Worm (Caenorhabditis elegans) whole organism, mixed stage, embryonic: Measurements from ENCODE around the gene F44E5.1.
A peak's percentile ranks its signal among the peaks of the same experiment; 100 is the strongest.

ENCODE experiments used
- M03D4.4 ChIP-seq: sonication (generic microtip); optimal IDR thresholded peaks from 2 replicates; lab custom pipeline; 2017; ENCODE audit warnings: mild to moderate bottlenecking, missing genetic modification characterization, missing compliant biosample characterization
- bed-3 ChIP-seq: fragments of 200-800 bp; sonication (Bioruptor generic); optimal IDR thresholded peaks from 3 replicates; lab custom pipeline; 2018; ENCODE audit warnings: mild to moderate bottlenecking, missing genetic modification characterization, moderate library complexity, missing compliant biosample characterization
- blmp-1 ChIP-seq: fragments of 150-350 bp; optimal IDR thresholded peaks from 2 replicates; lab custom pipeline; 2014; ENCODE audit warnings: missing biosample characterization, missing genetic modification characterization
- ceh-39 ChIP-seq: fragments of 150-350 bp; optimal IDR thresholded peaks from 2 replicates; lab custom pipeline; 2014; ENCODE audit warnings: missing biosample characterization, missing genetic modification characterization
- ceh-43 ChIP-seq: fragments of 200-800 bp; sonication (Bioruptor generic); optimal IDR thresholded peaks from 2 replicates; lab custom pipeline; 2018; ENCODE audit warnings: mild to moderate bottlenecking, missing genetic modification characterization, moderate library complexity, missing compliant biosample characterization
- ceh-83 ChIP-seq: fragments of 200-800 bp; sonication (Bioruptor generic); optimal IDR thresholded peaks from 2 replicates; lab custom pipeline; 2018; ENCODE audit warnings: mild to moderate bottlenecking, missing genetic modification characterization, missing compliant biosample characterization
- cnd-1 ChIP-seq: fragments of 200-800 bp; sonication (Bioruptor generic); optimal IDR thresholded peaks from 2 replicates; lab custom pipeline; 2018; ENCODE audit warnings: mild to moderate bottlenecking, missing genetic modification characterization, missing compliant biosample characterization
- drap-1 ChIP-seq: fragments of 200-800 bp; sonication (Bioruptor generic); optimal IDR thresholded peaks from 3 replicates; lab custom pipeline; 2018; ENCODE audit warnings: mild to moderate bottlenecking, missing genetic modification characterization, missing compliant biosample characterization
- elt-3 ChIP-seq: fragments of 150-350 bp; optimal IDR thresholded peaks from 2 replicates; lab custom pipeline; 2014; ENCODE audit warnings: missing biosample characterization, missing genetic modification characterization
- hlh-1 ChIP-seq: fragments of 150-350 bp; optimal IDR thresholded peaks from 2 replicates; lab custom pipeline; 2014; ENCODE audit warnings: missing biosample characterization, missing genetic modification reagents, missing genetic modification characterization
- lin-13 ChIP-seq: fragments of 150-350 bp; optimal IDR thresholded peaks from 2 replicates; lab custom pipeline; 2014; ENCODE audit warnings: missing biosample characterization, missing genetic modification characterization
- lin-32 ChIP-seq: fragments of 200-800 bp; sonication (Bioruptor generic); optimal IDR thresholded peaks from 2 replicates; lab custom pipeline; 2018; ENCODE audit warnings: mild to moderate bottlenecking, missing genetic modification characterization, missing compliant biosample characterization
- lsy-2 ChIP-seq: fragments of 150-350 bp; optimal IDR thresholded peaks from 2 replicates; lab custom pipeline; 2014; ENCODE audit warnings: missing biosample characterization, missing genetic modification characterization
- mab-5 ChIP-seq: fragments of 150-350 bp; optimal IDR thresholded peaks from 2 replicates; lab custom pipeline; 2014; ENCODE audit warnings: missing biosample characterization, missing genetic modification characterization
- mep-1 ChIP-seq: fragments of 150-350 bp; optimal IDR thresholded peaks from 2 replicates; lab custom pipeline; 2017; ENCODE audit warnings: missing biosample characterization, missing genetic modification reagents, missing genetic modification characterization, inconsistent platforms
- nhr-2 ChIP-seq: fragments of 150-350 bp; optimal IDR thresholded peaks from 2 replicates; lab custom pipeline; 2014; ENCODE audit warnings: missing biosample characterization, missing genetic modification characterization
- nhr-237 ChIP-seq: fragments of 150-350 bp; optimal IDR thresholded peaks from 2 replicates; lab custom pipeline; 2014; ENCODE audit warnings: missing biosample characterization, missing genetic modification characterization
- nhr-28 ChIP-seq: fragments of 150-350 bp; optimal IDR thresholded peaks from 2 replicates; lab custom pipeline; 2014; ENCODE audit warnings: missing biosample characterization, missing genetic modification characterization
- nhr-76 ChIP-seq: sonication (generic microtip); optimal IDR thresholded peaks from 2 replicates; lab custom pipeline; 2017; ENCODE audit warnings: missing biosample characterization, missing genetic modification characterization
- pha-4 ChIP-seq: fragments of 150-350 bp; optimal IDR thresholded peaks from 2 replicates; lab custom pipeline; 2018; ENCODE audit warnings: missing biosample characterization, missing genetic modification reagents, missing genetic modification characterization
- sem-2 ChIP-seq: fragments of 200-800 bp; sonication (Bioruptor generic); optimal IDR thresholded peaks from 2 replicates; lab custom pipeline; 2018; ENCODE audit warnings: mild to moderate bottlenecking, missing genetic modification characterization, missing compliant biosample characterization
- sptf-1 ChIP-seq: sonication (generic microtip); optimal IDR thresholded peaks from 2 replicates; lab custom pipeline; 2017; ENCODE audit warnings: mild to moderate bottlenecking, missing genetic modification characterization, moderate library complexity, missing compliant biosample characterization
- tbx-8 ChIP-seq: fragments of 200-800 bp; sonication (Bioruptor generic); optimal IDR thresholded peaks from 2 replicates; lab custom pipeline; 2018; ENCODE audit warnings: mild to moderate bottlenecking, missing genetic modification characterization, moderate library complexity, missing compliant biosample characterization
- unc-62 ChIP-seq: fragments of 150-350 bp; optimal IDR thresholded peaks from 2 replicates; lab custom pipeline; 2014; ENCODE audit warnings: missing biosample characterization, missing genetic modification reagents, missing genetic modification characterization
- zip-8 ChIP-seq: fragments of 150-350 bp; optimal IDR thresholded peaks from 2 replicates; lab custom pipeline; 2014; ENCODE audit warnings: missing biosample characterization, missing genetic modification characterization
- ztf-11 ChIP-seq: fragments of 150-350 bp; optimal IDR thresholded peaks from 2 replicates; lab custom pipeline; 2014; ENCODE audit warnings: missing biosample characterization, missing genetic modification characterization

F44E5.1 gene

DNA sequence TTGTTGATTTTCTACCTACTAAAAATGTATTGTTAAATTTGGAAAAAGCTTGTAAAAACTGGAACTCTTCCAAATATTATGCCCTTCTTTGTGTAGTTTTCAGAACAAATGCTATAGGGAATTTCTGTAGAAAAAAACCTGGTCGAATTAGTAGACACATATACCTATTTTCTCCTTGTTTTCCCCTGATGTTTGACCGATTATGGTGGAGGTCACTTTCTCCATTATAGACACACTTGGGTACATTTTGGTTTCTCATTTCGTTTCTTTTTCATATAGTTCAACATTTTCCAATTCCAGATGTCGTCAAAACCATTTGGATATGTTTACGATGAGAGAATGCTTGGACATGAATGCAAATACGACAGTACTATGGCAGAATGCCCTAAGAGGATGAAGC, 24.4 kb upstream of the F44E5.1 start, which contains the start of gene hda-5:
Gene hda-5 (plus strand): TSS at position 301 of the 400 bp plus-strand sequence.
- no peak for TF ChIP-seq elt-3
- no peak for TF ChIP-seq lsy-2
- TF ChIP-seq, all 35 proteins: peak for 0

DNA sequence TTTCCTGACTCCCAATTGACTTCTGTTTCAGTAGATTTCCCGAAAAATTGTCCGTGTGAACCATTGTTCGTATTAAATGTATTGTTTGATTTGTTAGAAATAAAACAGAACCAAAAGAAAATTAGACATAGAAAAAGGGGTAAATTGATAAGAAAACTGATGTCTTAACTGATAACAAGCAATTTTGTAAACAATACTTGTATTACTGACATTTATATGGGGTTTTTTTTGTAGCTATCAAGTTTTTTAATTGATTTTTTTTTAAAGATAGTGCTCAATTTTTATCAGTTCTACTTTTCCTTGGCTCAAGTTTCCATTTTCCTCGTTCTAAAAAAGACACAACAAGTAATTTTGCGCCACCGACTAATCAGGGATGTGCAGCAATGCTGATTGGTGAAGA, 22.8 kb upstream of the F44E5.1 start:
- no peak for TF ChIP-seq M03D4.4 (tag; lab: Kevin White, UChicago)
- no peak for TF ChIP-seq nhr-237 (tag; lab: Kevin White, UChicago)
- TF ChIP-seq lin-32, result no peak

DNA sequence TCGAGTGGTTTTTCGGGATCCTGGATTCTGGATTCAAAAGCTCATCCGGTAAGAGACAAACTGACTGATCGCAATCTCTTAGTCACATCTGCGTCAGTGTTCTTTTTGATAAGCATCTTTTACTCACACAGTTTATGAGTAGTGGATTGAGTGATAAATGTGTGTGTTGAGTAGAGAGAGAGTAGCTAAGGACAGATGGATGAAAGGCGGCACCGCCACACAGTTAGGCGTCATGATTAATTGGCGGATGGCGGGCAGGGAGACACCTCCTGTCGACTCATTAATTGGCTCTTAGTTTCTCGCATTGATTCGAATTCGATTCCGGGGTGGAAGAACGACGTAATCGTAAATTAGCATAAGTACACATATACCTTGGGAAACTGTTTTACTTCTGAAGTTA, 20.0 kb upstream of the F44E5.1 start:
- TF ChIP-seq unc-62 (peak; percentile 26), hlh-1 (tag; lab: Kevin White, UChicago) (peak; percentile 37), nhr-2 (tag; lab: Kevin White, UChicago) (peak; percentile 1), cnd-1 (tag; lab: Kevin White, UChicago) (peak; percentile 56), lin-32 (no peak), mab-5 (tag; lab: Kevin White, UChicago) (no peak), ceh-83 (GFP tag; lab: Kevin White, UChicago) (no peak)

DNA sequence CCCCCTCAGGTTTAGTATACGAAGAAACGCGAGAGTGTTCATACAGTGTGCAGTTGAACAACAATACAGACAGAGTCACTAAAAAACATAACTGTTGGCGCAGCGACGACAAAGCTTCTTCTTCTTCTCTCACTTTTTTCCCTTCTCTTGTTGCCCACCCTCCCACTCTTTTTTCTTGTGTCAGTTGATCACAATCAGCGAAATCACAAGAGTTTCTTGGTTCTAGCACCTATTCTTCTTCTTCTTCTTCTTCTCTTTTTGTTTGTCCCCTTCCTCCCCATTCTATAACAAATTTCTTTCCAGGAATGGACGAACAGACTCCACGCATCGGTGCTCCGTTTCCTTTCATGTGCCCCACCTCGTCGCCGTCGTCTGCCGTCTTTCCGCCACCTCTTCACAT, 16.1 kb upstream of the F44E5.1 start, which contains the start of gene F43G6.4:
Gene F43G6.4 (plus strand): TSS at position 301 of the 400 bp plus-strand sequence.
- no peak for TF ChIP-seq nhr-76
- no peak for TF ChIP-seq mab-5 (tag; lab: Kevin White, UChicago)
- no peak for TF ChIP-seq sptf-1 (tag; lab: Kevin White, UChicago)
- TF ChIP-seq pha-4 (tag; lab: Kevin White, UChicago), result no peak
- no peak for TF ChIP-seq sem-2 (GFP tag; lab: Kevin White, UChicago)
- no peak for TF ChIP-seq bed-3 (GFP tag; lab: Kevin White, UChicago)
- no peak for TF ChIP-seq elt-3
- TF ChIP-seq ceh-43 (GFP tag; lab: Kevin White, UChicago), result no peak
- TF ChIP-seq M03D4.4 (tag; lab: Kevin White, UChicago), result no peak
- TF ChIP-seq blmp-1 (tag; lab: Kevin White, UChicago), result no peak
- no peak for TF ChIP-seq unc-62
- no peak for TF ChIP-seq drap-1 (GFP tag; lab: Kevin White, UChicago)
- no peak for TF ChIP-seq tbx-8 (GFP tag; lab: Kevin White, UChicago)
- no peak for TF ChIP-seq zip-8 (tag; lab: Kevin White, UChicago)

DNA sequence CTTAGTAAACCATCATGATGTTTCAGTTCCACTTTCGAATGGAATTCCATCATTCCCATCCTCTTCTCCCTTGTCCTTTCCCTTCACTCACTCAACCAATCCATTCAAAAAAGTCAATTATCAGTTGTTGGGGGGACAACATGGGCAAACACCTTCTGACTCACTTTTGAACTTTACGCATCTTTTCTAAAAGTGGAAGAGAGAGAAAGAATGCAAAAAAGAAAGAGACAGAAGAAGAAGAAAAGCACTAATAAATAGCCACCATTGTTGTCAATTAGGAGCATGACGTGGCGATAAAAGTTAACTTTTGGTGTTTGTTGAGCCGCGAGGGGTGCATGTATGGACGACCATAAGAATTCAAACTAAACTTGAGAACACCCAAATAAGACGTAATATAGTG, 13.7 kb upstream of the F44E5.1 start:
- TF ChIP-seq cnd-1 (tag; lab: Kevin White, UChicago) (no peak), lin-13 (tag; lab: Kevin White, UChicago) (no peak), ceh-83 (GFP tag; lab: Kevin White, UChicago) (no peak), blmp-1 (tag; lab: Kevin White, UChicago) (no peak), sptf-1 (tag; lab: Kevin White, UChicago) (no peak), bed-3 (GFP tag; lab: Kevin White, UChicago) (no peak), tbx-8 (GFP tag; lab: Kevin White, UChicago) (no peak), unc-62 (no peak), nhr-237 (tag; lab: Kevin White, UChicago) (no peak), ztf-11 (tag; lab: Kevin White, UChicago) (no peak), nhr-28 (tag; lab: Kevin White, UChicago) (no peak), M03D4.4 (tag; lab: Kevin White, UChicago) (no peak)

DNA sequence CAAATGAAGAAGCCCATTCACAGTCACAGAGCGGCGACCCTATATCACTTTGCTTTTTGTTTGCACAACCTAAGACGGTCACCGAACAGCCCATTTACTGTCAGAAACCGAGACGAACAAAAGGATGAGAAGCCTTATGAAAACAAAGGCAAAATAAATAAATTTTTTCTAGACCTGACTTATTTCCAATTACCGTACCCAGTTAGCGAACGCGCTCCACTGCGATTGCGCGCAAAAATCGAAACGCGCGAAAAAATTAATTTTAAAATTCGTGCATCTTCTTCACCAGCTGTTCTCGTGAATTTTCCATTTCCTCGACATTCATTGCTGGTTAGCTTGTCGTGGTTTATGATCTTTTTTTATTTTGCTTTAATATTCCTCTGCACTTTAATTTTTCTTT, 8.1 kb upstream of the F44E5.1 start, which contains the start of gene F43G6.16:
Gene F43G6.16 (minus strand): TSS at position 141 of the 400 bp plus-strand sequence.
- no peak for TF ChIP-seq nhr-76
- TF ChIP-seq lsy-2, result peak; percentile 86
- no peak for TF ChIP-seq zip-8 (tag; lab: Kevin White, UChicago)
- TF ChIP-seq, all 35 proteins: peak for 1

DNA sequence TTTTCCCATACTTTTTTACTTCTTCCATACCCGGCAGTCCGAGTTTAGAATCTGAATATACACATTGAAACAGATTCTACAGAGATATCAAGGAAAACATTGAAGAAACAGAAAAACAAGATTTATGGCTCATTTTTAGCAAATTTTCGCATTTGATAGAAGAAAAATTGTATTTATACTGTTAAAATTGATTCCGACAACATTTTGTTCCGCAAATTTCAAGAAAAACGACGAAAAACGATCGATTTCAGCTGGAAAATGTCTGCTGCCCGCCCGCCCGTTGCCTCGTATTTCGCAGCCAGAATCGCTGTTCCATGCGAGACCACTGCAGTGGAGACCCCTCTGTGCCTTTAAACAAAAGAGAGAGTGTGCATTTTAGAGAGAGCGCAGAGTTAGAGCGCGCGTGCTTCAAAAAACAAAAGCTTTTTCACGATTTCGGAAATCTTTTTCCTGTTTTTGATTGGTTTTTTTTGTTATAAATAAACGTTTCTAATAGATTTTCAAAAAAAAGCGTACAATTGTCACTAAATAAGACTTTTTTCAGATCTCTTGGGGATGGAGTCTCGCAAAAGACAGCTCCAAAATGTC, 3.6 kb upstream of the F44E5.1 start, which contains the start of the genes patr-1 and dna-2:
Gene patr-1 (minus strand): TSS at position 51 of the 588 bp plus-strand sequence.
Gene dna-2 (plus strand): TSS at position 538 of the 588 bp plus-strand sequence.
- TF ChIP-seq lsy-2, result peak; percentile 77
- peak; percentile 36 for TF ChIP-seq ceh-39 (tag; lab: Kevin White, UChicago)
- peak; percentile 62 for TF ChIP-seq nhr-237 (tag; lab: Kevin White, UChicago)
- TF ChIP-seq nhr-2 (tag; lab: Kevin White, UChicago), result no peak
- TF ChIP-seq pha-4 (tag; lab: Kevin White, UChicago), result peak; percentile 11
- TF ChIP-seq mep-1 (tag; lab: Kevin White, UChicago), result peak; percentile 77
- TF ChIP-seq, all 35 proteins: peak for 5
